Worm (Caenorhabditis elegans) whole organism, L4 larva: ENCODE data around the gene Y116A8A.7.

Experiments used
- D1046.2 ChIP-seq: fragments of 200-800 bp; sonication (Bioruptor generic); IDR thresholded peaks from 2 replicates; pipeline ENCODE4 v1.3.6; 2022; ENCODE audit warnings: missing genetic modification characterization, missing compliant biosample characterization
- F26F4.8 ChIP-seq: fragments of 200-800 bp; sonication (Bioruptor generic); conservative IDR thresholded peaks from 2 replicates; pipeline ENCODE4 v1.3.6; 2022; ENCODE audit warnings: missing genetic modification characterization, missing compliant biosample characterization
- F37D6.2 ChIP-seq: sonication (generic microtip); optimal IDR thresholded peaks from 2 replicates; lab custom pipeline; 2016; ENCODE audit warnings: mild to moderate bottlenecking, missing genetic modification characterization, missing compliant biosample characterization
- T20F7.1 ChIP-seq: fragments of 200-800 bp; sonication (Bioruptor generic); optimal IDR thresholded peaks from 2 replicates; lab custom pipeline; 2018; ENCODE audit warnings: mild to moderate bottlenecking, missing genetic modification characterization, missing compliant biosample characterization
- Y105C5A.15 ChIP-seq: fragments of 200-800 bp; sonication (Bioruptor generic); IDR thresholded peaks from 2 replicates; pipeline ENCODE4 v1.3.6; 2022; ENCODE audit warnings: missing genetic modification characterization, missing compliant biosample characterization
- Y48G9A.11 ChIP-seq: fragments of 200-800 bp; sonication (Bioruptor generic); IDR thresholded peaks from 2 replicates; pipeline ENCODE4 v1.3.6; 2022; ENCODE audit warnings: missing genetic modification reagents, missing genetic modification characterization, missing compliant biosample characterization
- ZK337.2 ChIP-seq: fragments of 200-800 bp; sonication (Bioruptor generic); IDR thresholded peaks from 2 replicates; pipeline ENCODE4 v1.3.6; 2022; ENCODE audit warnings: missing genetic modification reagents, missing genetic modification characterization, missing compliant biosample characterization
- ceh-20 ChIP-seq: fragments of 200-800 bp; sonication (Bioruptor generic); IDR thresholded peaks from 2 replicates; pipeline ENCODE4 v1.3.6; 2022; ENCODE audit warnings: missing genetic modification reagents, missing genetic modification characterization, missing compliant biosample characterization
- ceh-44 ChIP-seq: fragments of 200-800 bp; sonication (Bioruptor generic); IDR thresholded peaks from 2 replicates; pipeline ENCODE4 v1.3.6; 2022; ENCODE audit warnings: missing genetic modification reagents, missing genetic modification characterization, missing compliant biosample characterization
- ctbp-1 ChIP-seq: fragments of 200-800 bp; sonication (Bioruptor generic); IDR thresholded peaks from 2 replicates; pipeline ENCODE4 v1.3.6; 2022; ENCODE audit warnings: missing genetic modification reagents, missing genetic modification characterization, missing compliant biosample characterization
- daf-8 ChIP-seq: fragments of 200-800 bp; sonication (Bioruptor generic); IDR thresholded peaks from 2 replicates; pipeline ENCODE4 v1.3.6; 2022; ENCODE audit warnings: missing genetic modification characterization, missing compliant biosample characterization
- dmd-6 ChIP-seq: fragments of 200-800 bp; sonication (Bioruptor generic); IDR thresholded peaks from 2 replicates; pipeline ENCODE4 v1.3.6; 2022; ENCODE audit warnings: missing genetic modification reagents, missing genetic modification characterization, missing compliant biosample characterization
- dve-1 ChIP-seq: sonication (generic microtip); optimal IDR thresholded peaks from 2 replicates; lab custom pipeline; 2017; ENCODE audit warnings: antibody characterized with exemption, mild to moderate bottlenecking, missing genetic modification characterization, missing compliant biosample characterization; ENCODE audit not compliant: insufficient read depth
- egl-43 ChIP-seq: fragments of 200-800 bp; sonication (Bioruptor generic); IDR thresholded peaks from 2 replicates; pipeline ENCODE4 v1.3.6; 2022; ENCODE audit warnings: missing genetic modification reagents, missing genetic modification characterization, missing compliant biosample characterization
- hif-1 ChIP-seq, 2 experiments: sonication (generic microtip); optimal IDR thresholded peaks; 2 replicates each; lab custom pipeline; 2016 to 2017; ENCODE audit warnings: missing compliant biosample characterization in 2 of 2, missing genetic modification characterization in 2 of 2, missing genetic modification reagents in 2 of 2, missing genotype in 2 of 2, mild to moderate bottlenecking in 1 of 2
- hlh-11 ChIP-seq: fragments of 200-800 bp; sonication (Bioruptor generic); optimal IDR thresholded peaks from 2 replicates; lab custom pipeline; 2018; ENCODE audit warnings: mild to moderate bottlenecking, missing genetic modification characterization, missing compliant biosample characterization
- hmg-1.1 ChIP-seq: fragments of 200-800 bp; sonication (Bioruptor generic); IDR thresholded peaks from 2 replicates; pipeline ENCODE4 v1.3.6; 2022; ENCODE audit warnings: missing genetic modification reagents, missing genetic modification characterization, missing compliant biosample characterization
- lin-29 ChIP-seq: fragments of 200-800 bp; sonication (Bioruptor generic); IDR thresholded peaks from 2 replicates; pipeline ENCODE4 v1.3.6; 2022; ENCODE audit warnings: missing genetic modification reagents, missing genetic modification characterization, missing compliant biosample characterization
- lin-38 ChIP-seq: fragments of 200-800 bp; sonication (Bioruptor generic); IDR thresholded peaks from 2 replicates; pipeline ENCODE4 v1.3.6; 2022; ENCODE audit warnings: missing genetic modification reagents, missing genetic modification characterization, missing compliant biosample characterization
- madf-5 ChIP-seq, 2 experiments: fragments of 200-800 bp; sonication (Bioruptor generic); IDR thresholded peaks; 2 replicates each; pipeline ENCODE4 v1.3.6; 2022; ENCODE audit warnings: missing compliant biosample characterization in 2 of 2, missing genetic modification characterization in 2 of 2
- madf-9 ChIP-seq: fragments of 200-800 bp; sonication (Bioruptor generic); conservative IDR thresholded peaks from 2 replicates; pipeline ENCODE4 v1.3.6; 2022; ENCODE audit warnings: missing genetic modification reagents, missing genetic modification characterization, missing compliant biosample characterization
- mdt-29 ChIP-seq: fragments of 200-800 bp; sonication (Bioruptor generic); IDR thresholded peaks from 2 replicates; pipeline ENCODE4 v1.3.6; 2022; ENCODE audit warnings: missing genetic modification reagents, missing genetic modification characterization, missing compliant biosample characterization
- mep-1 ChIP-seq: fragments of 150-350 bp; sonication (generic microtip); optimal IDR thresholded peaks from 3 replicates; lab custom pipeline; 2014; ENCODE audit warnings: missing biosample characterization, missing genetic modification characterization
- mes-2 ChIP-seq: sonication (generic microtip); optimal IDR thresholded peaks from 2 replicates; lab custom pipeline; 2016; ENCODE audit warnings: missing genotype, mild to moderate bottlenecking, missing genetic modification characterization, missing compliant biosample characterization; ENCODE audit not compliant: poor library complexity, severe bottlenecking
- mxl-3 ChIP-seq: fragments of 200-800 bp; sonication (Bioruptor generic); optimal IDR thresholded peaks from 2 replicates; lab custom pipeline; 2018; ENCODE audit warnings: mild to moderate bottlenecking, missing genetic modification characterization, missing compliant biosample characterization
- nhr-102 ChIP-seq: sonication (generic microtip); optimal IDR thresholded peaks from 2 replicates; lab custom pipeline; 2016; ENCODE audit warnings: mild to moderate bottlenecking, missing genetic modification characterization, moderate library complexity, missing compliant biosample characterization
- nhr-41 ChIP-seq: fragments of 200-800 bp; sonication (Bioruptor generic); IDR thresholded peaks from 2 replicates; pipeline ENCODE4 v1.3.6; 2022; ENCODE audit warnings: missing genetic modification reagents, missing genetic modification characterization, missing compliant biosample characterization
- nhr-42 ChIP-seq: fragments of 200-800 bp; sonication (Bioruptor generic); IDR thresholded peaks from 2 replicates; pipeline ENCODE4 v1.3.6; 2022; ENCODE audit warnings: missing genetic modification characterization, missing compliant biosample characterization
- php-3 ChIP-seq: fragments of 200-800 bp; sonication (Bioruptor generic); IDR thresholded peaks from 2 replicates; pipeline ENCODE4 v1.3.6; 2022; ENCODE audit warnings: missing genetic modification reagents, missing genetic modification characterization, missing compliant biosample characterization
- rbr-2 ChIP-seq: sonication (generic microtip); optimal IDR thresholded peaks from 2 replicates; lab custom pipeline; 2016; ENCODE audit warnings: missing genotype, missing genetic modification characterization, missing compliant biosample characterization
- saeg-2 ChIP-seq: fragments of 200-800 bp; sonication (Bioruptor generic); IDR thresholded peaks from 2 replicates; pipeline ENCODE4 v1.3.6; 2022; ENCODE audit warnings: missing genetic modification reagents, missing genetic modification characterization, missing compliant biosample characterization
- set-16 ChIP-seq: fragments of 200-800 bp; sonication (Bioruptor generic); IDR thresholded peaks from 2 replicates; pipeline ENCODE4 v1.3.6; 2022; ENCODE audit warnings: missing genetic modification reagents, missing genetic modification characterization, missing compliant biosample characterization
- snpc-1.2 ChIP-seq: fragments of 200-800 bp; sonication (Bioruptor generic); IDR thresholded peaks from 2 replicates; pipeline ENCODE4 v1.3.6; 2022; ENCODE audit warnings: missing genetic modification reagents, missing genetic modification characterization, missing compliant biosample characterization
- tag-97 ChIP-seq: fragments of 200-800 bp; sonication (Bioruptor generic); IDR thresholded peaks from 2 replicates; pipeline ENCODE4 v1.3.6; 2022; ENCODE audit warnings: missing genetic modification characterization, missing compliant biosample characterization
- tra-1 ChIP-seq: fragments of 200-800 bp; sonication (Bioruptor generic); IDR thresholded peaks from 2 replicates; pipeline ENCODE4 v1.3.6; 2022; ENCODE audit warnings: missing genetic modification reagents, missing genetic modification characterization, missing compliant biosample characterization
- unc-130 ChIP-seq: sonication (generic microtip); optimal IDR thresholded peaks from 2 replicates; lab custom pipeline; 2016; ENCODE audit warnings: missing genetic modification reagents, missing genetic modification characterization, missing compliant biosample characterization

The Y116A8A.7 gene

DNA sequence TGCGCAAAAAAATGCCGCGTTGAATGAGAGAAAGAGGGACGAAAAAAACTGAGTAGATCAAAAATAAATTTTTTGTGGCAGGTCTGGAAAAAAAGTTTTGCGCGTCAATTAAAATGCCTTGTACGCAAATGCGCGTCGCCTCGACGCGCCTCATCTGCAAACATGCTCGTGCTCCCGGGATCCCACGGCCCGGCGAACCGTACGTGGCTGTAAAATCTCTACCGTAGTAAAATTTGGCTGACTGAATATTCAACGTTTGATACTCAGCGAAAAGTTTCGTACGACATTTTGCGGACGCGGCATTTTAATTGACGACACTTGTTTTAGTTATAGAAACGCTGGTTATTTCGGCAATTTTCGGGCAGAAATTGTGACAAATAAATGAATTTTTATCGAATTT is 15.4 kb downstream of the Y116A8A.7 start (continued):
- TF ChIP-seq saeg-2 (GFP tag; lab: Robert Waterston, UW): peak; percentile 94
- peak; percentile 14 for TF ChIP-seq unc-130 (GFP tag; lab: Kevin White, UChicago)
- peak; percentile 92 for TF ChIP-seq Y48G9A.11
- TF ChIP-seq daf-8 (GFP tag; lab: Robert Waterston, UW): peak; percentile 91; the same call in 1 of the 2 replicates
- peak; percentile 86 for TF ChIP-seq ZK337.2 (GFP tag; lab: Robert Waterston, UW)
- TF ChIP-seq egl-43 (GFP tag; lab: Robert Waterston, UW): peak; percentile 93
- peak; percentile 45 for TF ChIP-seq hlh-11
- TF ChIP-seq lin-38 (GFP tag; lab: Robert Waterston, UW): peak; percentile 96
- TF ChIP-seq dmd-6 (GFP tag; lab: Robert Waterston, UW): peak; percentile 97
- peak; percentile 90 for TF ChIP-seq nhr-41 (GFP tag; lab: Robert Waterston, UW)
- peak; percentile 99 for TF ChIP-seq nhr-42
- peak; percentile 94 for TF ChIP-seq hmg-1.1 (GFP tag; lab: Robert Waterston, UW)
- TF ChIP-seq set-16 (GFP tag; lab: Robert Waterston, UW): peak; percentile 66; the same call in 1 of the 2 replicates
- peak; percentile 97 for TF ChIP-seq D1046.2 (GFP tag; lab: Robert Waterston, UW)
- peak in 1 of 2 experiments; percentile 90; a peak in 1 of 4 replicates for TF ChIP-seq madf-5 (GFP tag; IDR thresholded peaks at IDR 0.05; lab: Robert Waterston, UW)
- TF ChIP-seq ctbp-1 (GFP tag; lab: Robert Waterston, UW): peak; percentile 94
- TF ChIP-seq tag-97 (GFP tag; lab: Robert Waterston, UW): peak; percentile 97
- TF ChIP-seq tra-1 (GFP tag; lab: Robert Waterston, UW): peak; percentile 95
- TF ChIP-seq hif-1 (tag; optimal IDR thresholded peaks at IDR 0.05; lab: Kevin White, UChicago): peak in 1 of 2 experiments; percentile 3
- peak; percentile 97 for TF ChIP-seq mdt-29 (GFP tag; lab: Robert Waterston, UW)
- TF ChIP-seq F37D6.2: peak; percentile 47
- peak; percentile 55; the same call in 1 of the 2 replicates for TF ChIP-seq Y105C5A.15 (GFP tag; lab: Robert Waterston, UW)
- peak; percentile 37 for TF ChIP-seq dve-1 (tag; lab: Kevin White, UChicago)
- peak; percentile 99 for TF ChIP-seq lin-29 (GFP tag; lab: Robert Waterston, UW)
- peak; percentile 67 for TF ChIP-seq rbr-2 (tag; lab: Kevin White, UChicago)
- peak; percentile 23 for TF ChIP-seq mep-1 (tag; lab: Kevin White, UChicago)
- TF ChIP-seq mes-2 (tag; lab: Kevin White, UChicago): peak; percentile 82
- TF ChIP-seq madf-9 (GFP tag; lab: Robert Waterston, UW): peak; percentile 94
- peak; percentile 97 for TF ChIP-seq php-3
- TF ChIP-seq nhr-102 (tag; lab: Kevin White, UChicago): peak; percentile 46
- peak; percentile 99 for TF ChIP-seq ceh-20 (GFP tag; lab: Robert Waterston, UW)
- TF ChIP-seq mxl-3: peak; percentile 1
- TF ChIP-seq snpc-1.2: peak; percentile 98
- peak; percentile 64 for TF ChIP-seq T20F7.1 (GFP tag; lab: Kevin White, UChicago)
- peak; percentile 95 for TF ChIP-seq ceh-44 (GFP tag; lab: Robert Waterston, UW)
- TF ChIP-seq F26F4.8 (GFP tag; lab: Robert Waterston, UW): 0 out of 2 replicates have a peak, but pooled peaks have one; percentile 29

DNA sequence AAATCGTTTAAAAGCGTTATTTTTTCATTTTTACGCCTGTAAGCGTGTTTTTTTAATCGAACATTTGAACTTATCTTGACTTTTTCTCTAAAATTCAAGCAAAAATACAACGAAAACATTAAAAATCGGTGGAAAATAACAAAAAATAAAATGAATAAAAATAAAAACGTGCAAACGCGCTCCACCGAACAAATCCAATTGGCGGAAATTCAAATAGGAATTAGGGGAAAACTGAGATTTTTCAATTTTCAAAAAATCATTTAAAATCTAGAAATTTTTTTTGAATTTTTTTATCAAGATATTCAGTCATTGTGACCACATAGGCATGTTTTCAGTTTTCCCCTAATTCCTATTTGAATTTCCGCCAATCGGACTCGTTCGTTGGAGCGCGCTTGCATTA is 19.1 kb downstream of the Y116A8A.7 start:
- peak; percentile 66 for TF ChIP-seq lin-38 (GFP tag; lab: Robert Waterston, UW)

DNA sequence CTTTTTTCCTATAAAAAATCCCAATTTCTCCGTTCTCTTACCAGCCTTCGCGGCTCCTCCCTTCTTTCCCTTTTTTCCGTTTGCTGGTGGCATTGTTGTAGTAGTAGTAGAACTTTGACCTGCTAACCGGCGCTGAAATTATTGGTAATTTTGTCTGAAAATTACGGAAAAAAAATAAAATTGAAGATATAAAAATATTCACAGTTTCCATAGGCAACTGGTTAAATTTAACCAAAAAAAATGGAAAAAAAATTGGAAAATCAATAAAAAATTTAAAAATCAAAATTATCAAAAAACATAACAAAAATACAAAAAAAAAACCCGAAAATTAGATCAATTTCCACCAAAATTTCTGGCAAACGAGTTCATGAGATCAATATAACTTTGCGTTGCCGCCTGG is 24.8 kb downstream of the Y116A8A.7 start, which contains the start of gene map-2:
Gene map-2 (minus strand): TSS at position 101 of the 400 bp plus-strand sequence.
- TF ChIP-seq hif-1 (tag; optimal IDR thresholded peaks at IDR 0.05; lab: Kevin White, UChicago): no peak
- TF ChIP-seq snpc-1.2: 0 out of 2 replicates have a peak, but pooled peaks have one; percentile 32
